Fruit fly (Drosophila melanogaster): ENCODE results near the gene Apc.

Gene Apc

DNA sequence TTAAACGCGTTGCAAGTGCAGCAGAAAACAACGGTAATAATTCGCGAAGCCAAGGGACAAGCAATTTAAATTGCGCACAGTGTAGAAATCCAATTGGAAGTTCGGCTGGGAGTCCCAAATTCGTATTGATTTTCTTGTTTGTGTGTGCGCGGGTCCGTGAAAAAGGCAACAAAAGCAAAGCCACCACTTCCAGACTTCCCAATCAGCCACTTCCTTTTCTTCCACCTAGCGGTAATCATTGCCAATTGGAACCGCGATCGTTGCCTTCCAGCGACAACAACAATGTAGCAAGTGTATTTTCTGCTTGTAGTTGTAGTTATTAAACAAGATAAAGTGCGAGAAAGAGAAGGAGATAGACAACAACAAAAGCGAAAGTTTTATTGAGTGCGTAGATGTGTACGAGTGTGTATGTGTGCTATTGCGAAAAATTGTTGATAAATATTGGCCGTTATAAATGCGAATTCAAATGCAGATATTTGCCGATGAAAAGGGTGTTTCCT is 879 bp upstream of the Apc start (continued):
- TF ChIP-seq CG34406 (GFP tag; optimal IDR thresholded peaks at IDR 0.05) (no peak), esn (GFP tag; optimal IDR thresholded peaks at IDR 0.05) (peak; percentile 48), CG3919 (GFP tag; optimal IDR thresholded peaks at IDR 0.05) (no peak), vri (GFP tag; optimal IDR thresholded peaks at IDR 0.05) (no peak), CG8632 (GFP tag; optimal IDR thresholded peaks at IDR 0.05) (no peak), Ets96B (tag; optimal IDR thresholded peaks at IDR 0.05) (no peak), CG11762 (GFP tag; optimal IDR thresholded peaks at IDR 0.05; ENCODE audit: insufficient read depth) (no peak), lz (GFP tag; optimal IDR thresholded peaks at IDR 0.05) (no peak)

dm6 chr3R:28843776-28844610 is 555 bp downstream of the Apc start:
- TF ChIP-seq fkh (GFP tag; optimal IDR thresholded peaks at IDR 0.05) = no peak
- TF ChIP-seq CG8632 (GFP tag; optimal IDR thresholded peaks at IDR 0.05) = no peak
- no peak for TF ChIP-seq Hr39 (GFP tag; optimal IDR thresholded peaks at IDR 0.05)
- TF ChIP-seq CG6276 (GFP tag; optimal IDR thresholded peaks at IDR 0.05) = no peak
- no peak for TF ChIP-seq CG16779 (tag; optimal IDR thresholded peaks at IDR 0.05)
- TF ChIP-seq Blimp-1 (GFP tag; optimal IDR thresholded peaks at IDR 0.05) = no peak
- TF ChIP-seq acj6 (GFP tag; optimal IDR thresholded peaks at IDR 0.05) = no peak
- TF ChIP-seq CG9139 (GFP tag; optimal IDR thresholded peaks at IDR 0.05) = no peak
- TF ChIP-seq Met (GFP tag; optimal IDR thresholded peaks at IDR 0.05) = no peak
- no peak for TF ChIP-seq Sox102F (GFP tag; optimal IDR thresholded peaks at IDR 0.05)
- no peak for TF ChIP-seq CG1621 (tag; optimal IDR thresholded peaks at IDR 0.05)
- no peak for TF ChIP-seq CG11294 (GFP tag; IDR thresholded peaks at IDR 0.05)
- TF ChIP-seq Hr38 (GFP tag; optimal IDR thresholded peaks at IDR 0.05) = no peak
- no peak for TF ChIP-seq fd59A (GFP tag; optimal IDR thresholded peaks at IDR 0.05)
- TF ChIP-seq CG31627 (GFP tag; optimal IDR thresholded peaks at IDR 0.05) = no peak

- TF ChIP-seq vri (GFP tag; optimal IDR thresholded peaks at IDR 0.05) = no peak
- peak; percentile 93 for TF ChIP-seq svp (GFP tag)
- no peak for TF ChIP-seq CG9139 (GFP tag; optimal IDR thresholded peaks at IDR 0.05)
- no peak for TF ChIP-seq ss (GFP tag; optimal IDR thresholded peaks at IDR 0.05)
These were observed 2.1 kb downstream of the Apc start for dm6 chr3R:28842431-28842830.

DNA sequence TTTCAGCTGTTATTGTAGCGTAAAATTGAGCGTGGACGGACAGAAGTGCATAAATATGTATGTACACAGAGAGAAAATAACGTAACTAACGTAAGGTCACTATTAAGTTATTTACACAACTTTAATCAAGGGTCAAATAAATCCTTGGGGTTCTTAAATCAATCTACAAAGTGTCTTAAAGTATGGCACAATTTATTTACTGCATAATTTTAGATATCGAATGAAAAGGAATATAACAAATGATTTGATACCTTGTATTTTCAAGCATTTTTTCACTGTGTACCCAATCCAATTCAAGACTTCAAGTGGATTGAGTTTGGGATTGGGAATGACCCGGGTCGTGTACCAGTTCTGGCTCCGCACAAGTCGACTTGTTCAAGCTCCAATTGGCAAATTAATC is 2.6 kb downstream of the Apc start:
- peak in 1 of 2 experiments; percentile 41 for TF ChIP-seq salr (GFP tag; optimal IDR thresholded peaks at IDR 0.05)
- TF ChIP-seq CG6276 (GFP tag; optimal IDR thresholded peaks at IDR 0.05) = no peak
- TF ChIP-seq CG15336 (GFP tag; IDR thresholded peaks at IDR 0.05) = peak; percentile 65
- TF ChIP-seq eg (GFP tag; IDR thresholded peaks at IDR 0.05) = peak; percentile 32; the same call in 1 of the 3 replicates
- peak; percentile 78 for TF ChIP-seq Eip78C (GFP tag)
- peak; percentile 45 for TF ChIP-seq net (GFP tag; optimal IDR thresholded peaks at IDR 0.05)
- TF ChIP-seq Met (GFP tag; optimal IDR thresholded peaks at IDR 0.05) = no peak
- peak; percentile 75 for TF ChIP-seq CG8119 (GFP tag; IDR thresholded peaks at IDR 0.05)
- TF ChIP-seq CG11762 (GFP tag; optimal IDR thresholded peaks at IDR 0.05; ENCODE audit: insufficient read depth) = peak; percentile 7
- peak; percentile 25 for TF ChIP-seq Lpt (GFP tag; optimal IDR thresholded peaks at IDR 0.05)
- TF ChIP-seq spab (GFP tag; optimal IDR thresholded peaks at IDR 0.05) = no peak
- TF ChIP-seq CG32006 (GFP tag; optimal IDR thresholded peaks at IDR 0.05) = peak; percentile 79
- no peak for TF ChIP-seq topi (GFP tag; optimal IDR thresholded peaks at IDR 0.05)
- peak; percentile 12 for TF ChIP-seq pdm3 (GFP tag; optimal IDR thresholded peaks at IDR 0.05)
- TF ChIP-seq Ets96B (tag; optimal IDR thresholded peaks at IDR 0.05) = peak; percentile 29
- TF ChIP-seq CG6163 (GFP tag; IDR thresholded peaks at IDR 0.05) = peak; percentile 31; the same call in 1 of the 3 replicates
